Fruit fly (Drosophila melanogaster) whole organism, embryonic: Measurements from ENCODE around the gene HBS1.

Source experiments
- Abd-B ChIP-seq: fragments of 200-800 bp; sonication (Bioruptor generic); optimal IDR thresholded peaks from 2 replicates; lab custom pipeline; 2018; ENCODE audit warnings: missing biosample characterization, mild to moderate bottlenecking, missing genetic modification characterization, moderate library complexity
- Asciz ChIP-seq: fragments of 200-800 bp; sonication (Bioruptor generic); optimal IDR thresholded peaks from 2 replicates; lab custom pipeline; 2017; ENCODE audit warnings: missing biosample characterization, mild to moderate bottlenecking, missing genetic modification characterization, missing genetic modification reagents
- CG11247 ChIP-seq: fragments of 200-800 bp; sonication (Bioruptor generic); IDR thresholded peaks from 2 replicates; pipeline ENCODE4 v1.3.6; 2022; ENCODE audit warnings: missing biosample characterization, missing genetic modification characterization
- CG14667 ChIP-seq: fragments of 200-800 bp; sonication (Bioruptor generic); IDR thresholded peaks from 2 replicates; pipeline ENCODE4 v1.3.6; 2022; ENCODE audit warnings: missing biosample characterization, missing genetic modification characterization
- CG1602 ChIP-seq: fragments of 200-800 bp; sonication (Bioruptor generic); optimal IDR thresholded peaks from 3 replicates; lab custom pipeline; 2016; ENCODE audit warnings: missing biosample characterization, missing genetic modification characterization
- CG16779 ChIP-seq: fragments of 200-800 bp; sonication (Bioruptor generic); IDR thresholded peaks from 2 replicates; pipeline ENCODE4 v1.3.6; 2022; ENCODE audit warnings: missing biosample characterization, missing genetic modification characterization
- CG17328 ChIP-seq: fragments of 200-800 bp; sonication (Bioruptor generic); IDR thresholded peaks from 2 replicates; pipeline ENCODE4 v1.3.6; 2022; ENCODE audit warnings: missing biosample characterization, missing genetic modification characterization
- CG17612 ChIP-seq: fragments of 200-800 bp; sonication (Bioruptor generic); IDR thresholded peaks from 2 replicates; pipeline ENCODE4 v1.3.6; 2022; ENCODE audit warnings: missing biosample characterization, missing genetic modification characterization
- CG18262 ChIP-seq: fragments of 200-800 bp; optimal IDR thresholded peaks from 3 replicates; lab custom pipeline; 2019; ENCODE audit warnings: missing biosample characterization, mild to moderate bottlenecking, missing genetic modification characterization, moderate library complexity
- CG18619 ChIP-seq: fragments of 200-800 bp; sonication (Bioruptor generic); optimal IDR thresholded peaks from 3 replicates; lab custom pipeline; 2017; ENCODE audit warnings: missing biosample characterization, mild to moderate bottlenecking, missing genetic modification characterization
- CG34224 ChIP-seq: fragments of 200-800 bp; sonication (Bioruptor generic); IDR thresholded peaks from 3 replicates; pipeline ENCODE4 v1.3.6; 2022; ENCODE audit warnings: missing biosample characterization, missing genetic modification characterization; ENCODE audit not compliant: partially characterized antibody
- CG34422 ChIP-seq: fragments of 200-800 bp; sonication (Bioruptor generic); IDR thresholded peaks from 3 replicates; pipeline ENCODE4 v1.3.6; 2022; ENCODE audit warnings: missing biosample characterization, missing genetic modification characterization
- CG3847 ChIP-seq: fragments of 200-800 bp; sonication (Bioruptor generic); IDR thresholded peaks from 2 replicates; pipeline ENCODE4 v1.3.6; 2022; ENCODE audit warnings: missing biosample characterization, missing genetic modification characterization
- CG6854 ChIP-seq: fragments of 200-800 bp; sonication (Bioruptor generic); optimal IDR thresholded peaks from 3 replicates; lab custom pipeline; 2017; ENCODE audit warnings: missing biosample characterization, mild to moderate bottlenecking, missing genetic modification characterization
- Dbx ChIP-seq: fragments of 200-800 bp; sonication (Bioruptor generic); IDR thresholded peaks from 3 replicates; pipeline ENCODE4 v1.3.6; 2022; ENCODE audit warnings: missing biosample characterization, missing genetic modification characterization
- Doc2 ChIP-seq: fragments of 200-800 bp; sonication (Bioruptor generic); IDR thresholded peaks from 2 replicates; pipeline ENCODE4 v1.3.6; 2022; ENCODE audit warnings: missing biosample characterization, missing genetic modification characterization
- Gsc ChIP-seq: fragments of 200-800 bp; sonication (Bioruptor generic); IDR thresholded peaks from 2 replicates; pipeline ENCODE4 v1.3.6; 2022; ENCODE audit warnings: missing biosample characterization, missing genetic modification characterization
- H2.0 ChIP-seq: fragments of 200-800 bp; sonication (Bioruptor generic); IDR thresholded peaks from 2 replicates; pipeline ENCODE4 v1.3.6; 2022; ENCODE audit warnings: missing biosample characterization, missing genetic modification characterization
- HLH4C ChIP-seq: fragments of 200-800 bp; sonication (Bioruptor generic); IDR thresholded peaks from 3 replicates; pipeline ENCODE4 v1.3.6; 2022; ENCODE audit warnings: missing biosample characterization, missing genetic modification characterization; ENCODE audit not compliant: partially characterized antibody
- NFAT ChIP-seq: fragments of 200-800 bp; sonication (Bioruptor generic); IDR thresholded peaks from 2 replicates; pipeline ENCODE4 v1.3.6; 2022; ENCODE audit warnings: missing biosample characterization, missing genetic modification characterization
- Six4 ChIP-seq: fragments of 200-800 bp; sonication (Bioruptor generic); optimal IDR thresholded peaks from 2 replicates; lab custom pipeline; 2016; ENCODE audit warnings: missing biosample characterization, missing genetic modification characterization
- Stat92E ChIP-seq, 3 experiments: fragments of >200 bp in 2 of 3; fragments of 200-800 bp in 1 of 3; sonication (Bioruptor generic) in 1 of 3; optimal IDR thresholded peaks; 2 replicates each; lab custom pipeline; 2017 to 2019; ENCODE audit warnings: missing biosample characterization in 3 of 3, missing genetic modification characterization in 3 of 3, mild to moderate bottlenecking in 1 of 3, moderate library complexity in 1 of 3
- Trl ChIP-seq, 3 experiments: fragments of >200 bp in 2 of 3; fragments of 200-800 bp in 1 of 3; sonication (Bioruptor generic) in 1 of 3; optimal IDR thresholded peaks; 2 replicates in 1 of 3; 3 replicates in 2 of 3; lab custom pipeline; 2016 to 2017; ENCODE audit warnings: missing biosample characterization in 1 of 3, missing genetic modification characterization in 1 of 3
- YL-1 ChIP-seq: fragments of 200-800 bp; sonication (Bioruptor generic); optimal IDR thresholded peaks from 3 replicates; lab custom pipeline; 2017; ENCODE audit warnings: missing biosample characterization, mild to moderate bottlenecking, missing genetic modification characterization
- ash1 ChIP-seq: fragments of 200-800 bp; sonication (Bioruptor generic); optimal IDR thresholded peaks from 2 replicates; lab custom pipeline; 2018; ENCODE audit warnings: missing biosample characterization, mild to moderate bottlenecking, missing genetic modification characterization
- br ChIP-seq: fragments of >200 bp; optimal IDR thresholded peaks from 2 replicates; lab custom pipeline; 2017
- dm ChIP-seq: fragments of 200-800 bp; sonication (Bioruptor generic); optimal IDR thresholded peaks from 3 replicates; lab custom pipeline; 2016; ENCODE audit warnings: missing biosample characterization, missing genetic modification characterization
- dmrt11E ChIP-seq: fragments of 200-800 bp; sonication (Bioruptor generic); optimal IDR thresholded peaks from 3 replicates; lab custom pipeline; 2018; ENCODE audit warnings: missing biosample characterization, mild to moderate bottlenecking, missing genetic modification characterization, moderate library complexity
- exex ChIP-seq: fragments of 200-800 bp; sonication (Bioruptor generic); optimal IDR thresholded peaks from 4 replicates; lab custom pipeline; 2018; ENCODE audit warnings: missing biosample characterization, mild to moderate bottlenecking, missing genetic modification characterization, moderate library complexity
- gfzf ChIP-seq: fragments of 200-800 bp; sonication (Bioruptor generic); optimal IDR thresholded peaks from 2 replicates; lab custom pipeline; 2016; ENCODE audit warnings: missing biosample characterization, mild to moderate bottlenecking, missing genetic modification characterization, moderate library complexity
- ham ChIP-seq: fragments of 200-800 bp; sonication (Bioruptor generic); IDR thresholded peaks from 2 replicates; pipeline ENCODE4 v1.3.6; 2022; ENCODE audit warnings: missing biosample characterization, missing genetic modification characterization
- hb ChIP-seq: fragments of 200-800 bp; sonication (Bioruptor generic); IDR thresholded peaks from 3 replicates; pipeline ENCODE4 v1.3.6; 2022; ENCODE audit warnings: missing biosample characterization, missing genetic modification characterization; ENCODE audit not compliant: partially characterized antibody
- hkb ChIP-seq, 2 experiments: fragments of 200-800 bp in 1 of 2; fragments of >200 bp in 1 of 2; sonication (Bioruptor generic) in 1 of 2; IDR thresholded peaks in 1 of 2; optimal IDR thresholded peaks in 1 of 2; 2 replicates each; pipeline versions ENCODE4 v1.3.6 to Lab custom; 2017 to 2022; ENCODE audit warnings: missing biosample characterization in 1 of 2, missing genetic modification characterization in 1 of 2
- kay ChIP-seq: fragments of 200-800 bp; sonication (Bioruptor generic); optimal IDR thresholded peaks from 2 replicates; lab custom pipeline; 2016; ENCODE audit warnings: missing biosample characterization, missing genetic modification characterization
- lab ChIP-seq: fragments of 200-800 bp; sonication (Bioruptor generic); optimal IDR thresholded peaks from 3 replicates; lab custom pipeline; 2017; ENCODE audit warnings: missing biosample characterization, missing genetic modification characterization, mild to moderate bottlenecking, moderate library complexity, missing genetic modification reagents
- lilli ChIP-seq: fragments of 200-800 bp; sonication (Bioruptor generic); optimal IDR thresholded peaks from 3 replicates; lab custom pipeline; 2016; ENCODE audit warnings: missing biosample characterization, missing genetic modification characterization
- prd ChIP-seq, 3 experiments: fragments of >200 bp in 2 of 3; fragments of 200-800 bp in 1 of 3; sonication (Bioruptor generic) in 1 of 3; optimal IDR thresholded peaks in 2 of 3; IDR thresholded peaks in 1 of 3; 2 replicates in 2 of 3; 3 replicates in 1 of 3; pipeline versions ENCODE4 v1.3.6 to Lab custom; 2017 to 2022; ENCODE audit warnings: missing biosample characterization in 1 of 3, missing genetic modification characterization in 1 of 3
- scrt ChIP-seq: fragments of 200-800 bp; sonication (Bioruptor generic); optimal IDR thresholded peaks from 2 replicates; lab custom pipeline; 2018; ENCODE audit warnings: missing biosample characterization, mild to moderate bottlenecking, missing genetic modification characterization, moderate library complexity
- shn ChIP-seq: fragments of 200-800 bp; sonication (Bioruptor generic); optimal IDR thresholded peaks from 3 replicates; lab custom pipeline; 2016; ENCODE audit warnings: missing biosample characterization, missing genetic modification characterization
- sima ChIP-seq: fragments of 200-800 bp; sonication (Bioruptor generic); optimal IDR thresholded peaks from 2 replicates; lab custom pipeline; 2016; ENCODE audit warnings: missing biosample characterization, missing genetic modification characterization
- tup ChIP-seq: fragments of 200-800 bp; sonication (Bioruptor generic); optimal IDR thresholded peaks from 2 replicates; lab custom pipeline; 2016; ENCODE audit warnings: missing biosample characterization, mild to moderate bottlenecking, missing genetic modification characterization, moderate library complexity

HBS1 gene

dm6 chr3L:1876215-1876625 is 11.2 kb upstream of the HBS1 start, which contains the start of gene dre4 (continued):
- TF ChIP-seq lab (GFP tag; lab: Kevin White, UChicago) (peak; percentile 83), CG6854 (GFP tag; lab: Kevin White, UChicago) (no peak), Gsc (GFP tag; lab: Robert Waterston, UW) (no peak), NFAT (GFP tag; lab: Robert Waterston, UW) (no peak), Asciz (GFP tag; lab: Kevin White, UChicago) (peak; percentile 62), Doc2 (GFP tag; lab: Robert Waterston, UW) (no peak), Abd-B (GFP tag; lab: Kevin White, UChicago) (peak; percentile 49), CG18619 (peak; percentile 35), br (lab: Kevin White, UChicago) (no peak), CG14667 (GFP tag; lab: Robert Waterston, UW) (0 out of 2 replicates have a peak, but pooled peaks have one; percentile 35), dm (GFP tag; lab: Kevin White, UChicago) (peak; percentile 66), lilli (GFP tag; lab: Kevin White, UChicago) (peak; percentile 83), CG3847 (GFP tag; lab: Robert Waterston, UW) (peak; percentile 65), CG17612 (GFP tag; lab: Robert Waterston, UW) (no peak), CG34224 (GFP tag; lab: Robert Waterston, UW) (no peak), Dbx (GFP tag; lab: Robert Waterston, UW) (peak; percentile 83), hkb (optimal IDR thresholded peaks at IDR 0.05; lab: Kevin White, UChicago) (no peak), hkb (GFP tag; IDR thresholded peaks at IDR 0.05; lab: Robert Waterston, UW) (peak; percentile 84), exex (tag; lab: Kevin White, UChicago) (peak; percentile 11), scrt (GFP tag; lab: Kevin White, UChicago) (peak; percentile 32), CG16779 (0 out of 2 replicates have a peak, but pooled peaks have one; percentile 15), shn (GFP tag; lab: Kevin White, UChicago) (peak; percentile 66), sima (GFP tag; lab: Kevin White, UChicago) (peak; percentile 27), CG34422 (peak; percentile 90), CG11247 (GFP tag; lab: Robert Waterston, UW) (peak; percentile 55), CG18262 (tag; lab: Kevin White, UChicago) (peak; percentile 70), HLH4C (GFP tag; lab: Robert Waterston, UW) (no peak; the same call in 2 of the 3 replicates), Trl (optimal IDR thresholded peaks at IDR 0.05; lab: Kevin White, UChicago) (no peak), Trl (GFP tag; optimal IDR thresholded peaks at IDR 0.05; lab: Kevin White, UChicago) (peak; percentile 61), CG1602 (peak; percentile 62), kay (GFP tag; lab: Kevin White, UChicago) (peak; percentile 46), H2.0 (GFP tag; lab: Robert Waterston, UW) (peak; percentile 75), prd (optimal IDR thresholded peaks at IDR 0.05; lab: Kevin White, UChicago) (no peak), prd (GFP tag; IDR thresholded peaks at IDR 0.05; lab: Robert Waterston, UW) (peak; percentile 82), tup (GFP tag; lab: Kevin White, UChicago) (no peak), YL-1 (peak; percentile 68), hb (GFP tag; lab: Robert Waterston, UW) (no peak), Stat92E (GFP tag; optimal IDR thresholded peaks at IDR 0.05; lab: Kevin White, UChicago) (peak in 1 of 3 experiments; percentile 54), dmrt11E (peak; percentile 72), CG17328 (GFP tag; lab: Robert Waterston, UW) (peak; percentile 69), ash1 (GFP tag; lab: Kevin White, UChicago) (no peak), gfzf (GFP tag; lab: Kevin White, UChicago) (peak; percentile 97), ham (GFP tag; lab: Robert Waterston, UW) (no peak), Six4 (GFP tag; lab: Kevin White, UChicago) (peak; percentile 60)
